Worm (Caenorhabditis elegans): ENCODE measurements around the gene F31F7.2.

DNA sequence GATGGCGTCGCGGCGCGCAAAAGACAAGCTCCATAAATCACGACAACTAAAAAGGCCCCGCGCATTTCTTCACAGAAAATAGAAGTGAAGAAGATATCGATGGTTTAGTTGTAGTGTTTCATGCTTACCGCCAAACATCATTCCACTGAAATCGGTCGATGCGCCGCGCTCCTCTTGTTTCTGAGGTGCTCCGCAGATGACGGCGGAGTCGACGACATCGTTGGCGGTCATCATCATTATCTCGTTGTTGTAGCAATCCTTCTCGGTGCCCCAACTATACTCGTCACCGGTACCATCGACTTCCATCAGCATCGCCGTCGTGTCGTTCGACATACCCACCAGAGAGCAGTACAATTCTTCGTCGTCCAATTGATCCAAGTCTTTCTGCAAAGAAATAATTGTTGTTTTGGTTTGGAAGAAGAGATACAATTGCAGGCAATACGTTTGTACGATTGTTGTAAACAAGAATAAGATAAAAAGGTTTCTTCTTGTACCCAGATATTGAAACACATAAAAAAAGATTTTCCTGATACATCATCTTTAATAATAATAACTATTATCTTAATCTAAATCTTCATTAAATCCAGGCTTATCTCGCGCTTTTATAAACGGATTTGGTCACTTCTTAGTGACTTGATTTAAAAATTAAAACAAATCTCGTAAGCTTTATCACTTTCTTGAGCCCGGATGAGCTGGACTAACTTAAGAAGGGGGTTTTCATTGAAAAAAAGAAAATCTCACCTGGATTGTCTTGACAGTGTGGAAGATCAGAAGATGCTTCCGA is 44.7 kb upstream of the F31F7.2 start:
- TF ChIP-seq xbp-1 (tag; optimal IDR thresholded peaks at IDR 0.05) (no peak), sptf-1 (tag; optimal IDR thresholded peaks at IDR 0.05) (no peak), ztf-4 (tag; optimal IDR thresholded peaks at IDR 0.05) (no peak), dpl-1 (GFP tag; optimal IDR thresholded peaks at IDR 0.05) (no peak), C34B4.2 (tag; optimal IDR thresholded peaks at IDR 0.05) (no peak), tbx-2 (tag; optimal IDR thresholded peaks at IDR 0.05) (no peak), rnt-1 (tag; optimal IDR thresholded peaks at IDR 0.05) (peak; percentile 30), blmp-1 (tag; optimal IDR thresholded peaks at IDR 0.05) (peak; percentile 7), hlh-17 (GFP tag; optimal IDR thresholded peaks at IDR 0.05; ENCODE audit: borderline replicate concordance) (no peak)

All from whole organism, L1 larva.